Fruit fly (Drosophila melanogaster) whole organism, adult: Measurements from ENCODE around the gene CG31988.

Experiments
- CG11617 ChIP-seq: fragments of 200-800 bp; sonication (Bioruptor generic); optimal IDR thresholded peaks from 2 replicates; lab custom pipeline; 2017; ENCODE audit warnings: mild to moderate bottlenecking, missing biosample characterization, missing genetic modification reagents, missing genetic modification characterization
- CG7045 ChIP-seq: fragments of 200-800 bp; sonication (Bioruptor generic); optimal IDR thresholded peaks from 2 replicates; lab custom pipeline; 2017; ENCODE audit warnings: missing biosample characterization, mild to moderate bottlenecking, missing genetic modification characterization
- CG7101 ChIP-seq: fragments of 200-800 bp; sonication (Bioruptor generic); optimal IDR thresholded peaks from 2 replicates; lab custom pipeline; 2018; ENCODE audit warnings: missing biosample characterization, mild to moderate bottlenecking, missing genetic modification characterization, moderate library complexity
- Clk ChIP-seq: fragments of 200-800 bp; sonication (Bioruptor generic); optimal IDR thresholded peaks from 2 replicates; lab custom pipeline; 2017; ENCODE audit warnings: missing biosample characterization, missing genetic modification characterization
- Crg-1 ChIP-seq: fragments of 200-800 bp; sonication (Bioruptor generic); optimal IDR thresholded peaks from 2 replicates; lab custom pipeline; 2016; ENCODE audit warnings: missing biosample characterization, missing genetic modification characterization
- Hr96 ChIP-seq: fragments of 200-800 bp; sonication (Bioruptor generic); optimal IDR thresholded peaks from 2 replicates; lab custom pipeline; 2016; ENCODE audit warnings: missing biosample characterization, missing genetic modification characterization
- Mnt ChIP-seq: fragments of 200-800 bp; sonication (Bioruptor generic); optimal IDR thresholded peaks from 2 replicates; lab custom pipeline; 2016; ENCODE audit warnings: missing biosample characterization, mild to moderate bottlenecking, missing genetic modification characterization
- ovo ChIP-seq: fragments of 200-800 bp; sonication (Bioruptor generic); optimal IDR thresholded peaks from 2 replicates; lab custom pipeline; 2016; ENCODE audit warnings: missing biosample characterization, missing genetic modification characterization
- pad ChIP-seq: fragments of 200-800 bp; sonication (Bioruptor generic); optimal IDR thresholded peaks from 3 replicates; lab custom pipeline; 2017; ENCODE audit warnings: missing biosample characterization, missing genetic modification characterization, mild to moderate bottlenecking, moderate library complexity, missing genetic modification reagents
- tj ChIP-seq: fragments of 200-800 bp; sonication (Bioruptor generic); optimal IDR thresholded peaks from 3 replicates; lab custom pipeline; 2017; ENCODE audit warnings: missing biosample characterization, mild to moderate bottlenecking, missing genetic modification characterization, moderate library complexity
- toe ChIP-seq: fragments of 200-800 bp; sonication (Bioruptor generic); optimal IDR thresholded peaks from 2 replicates; lab custom pipeline; 2016; ENCODE audit warnings: missing biosample characterization, missing genetic modification characterization

- TF ChIP-seq Hr96 (no peak), CG7101 (no peak), CG11617 (GFP tag; lab: Kevin White, UChicago) (no peak), CG7045 (no peak), Crg-1 (GFP tag; lab: Kevin White, UChicago) (no peak), Mnt (GFP tag; lab: Kevin White, UChicago) (no peak), ovo (GFP tag; lab: Kevin White, UChicago) (no peak), toe (no peak), Clk (GFP tag; lab: Kevin White, UChicago) (no peak), pad (GFP tag; lab: Kevin White, UChicago) (no peak), tj (no peak)
Measured at dm6 chr2L:21242369-21242768, 39.8 kb upstream of the CG31988 start.
